Fruit fly (Drosophila melanogaster) whole organism: ENCODE results near the gene Ssadh.

Experiments used
- CG8478 ChIP-seq: fragments of >200 bp; optimal IDR thresholded peaks from 2 replicates; lab custom pipeline; 2018; ENCODE audit warnings: inconsistent platforms
- Dll ChIP-seq: fragments of >200 bp; optimal IDR thresholded peaks from 2 replicates; lab custom pipeline; 2017
- EcR ChIP-seq, 2 experiments: fragments of >200 bp; optimal IDR thresholded peaks; 2 replicates each; lab custom pipeline; 2017; ENCODE audit warnings: missing biosample characterization in 2 of 2, missing genetic modification characterization in 2 of 2, missing genetic modification reagents in 2 of 2
- pan ChIP-seq: fragments of >200 bp; optimal IDR thresholded peaks from 2 replicates; lab custom pipeline; 2017
- psq ChIP-seq: fragments of >200 bp; optimal IDR thresholded peaks from 2 replicates; lab custom pipeline; 2017
- usp ChIP-seq: fragments of >200 bp; optimal IDR thresholded peaks from 2 replicates; lab custom pipeline; 2017; ENCODE audit warnings: missing biosample characterization, missing genetic modification characterization, mixed read lengths

Gene Ssadh

DNA sequence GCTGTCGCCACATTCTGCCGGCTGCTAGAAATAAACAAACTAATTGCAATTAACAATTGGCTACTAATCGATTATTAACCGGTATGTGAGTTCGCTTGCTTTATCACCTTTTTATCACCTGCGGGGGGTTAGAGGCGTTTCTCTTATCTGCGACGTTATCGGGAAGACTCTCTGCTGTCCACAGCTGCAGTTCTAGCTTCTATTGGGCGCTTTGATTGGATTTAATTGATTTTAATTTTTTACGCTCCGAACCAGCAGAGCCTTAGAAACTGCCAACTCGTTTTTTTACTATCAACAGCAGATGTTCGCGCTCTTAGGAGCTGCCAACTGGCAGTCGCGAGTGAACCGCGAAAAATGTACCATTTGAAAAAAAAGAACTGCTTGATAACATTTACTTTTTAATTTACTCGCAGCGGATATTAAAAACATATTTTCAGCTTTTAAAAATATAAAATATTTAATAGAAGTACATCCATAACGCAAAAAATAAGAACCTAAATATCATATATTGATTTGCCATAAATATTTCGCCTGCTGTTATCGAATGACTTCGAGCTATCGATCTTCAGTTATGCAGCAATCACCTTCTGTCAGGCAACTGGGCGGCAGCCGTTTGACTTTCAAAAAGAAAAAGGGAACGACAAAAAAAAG lies at the start of gene Ssadh:
TSS of gene Ssadh (minus strand) at position 300 of the 651 bp plus-strand sequence.
- no peak for TF ChIP-seq EcR (GFP tag; optimal IDR thresholded peaks at IDR 0.05; lab: Kevin White, UChicago)
- no peak for TF ChIP-seq psq (lab: Kevin White, UChicago)
- no peak for TF ChIP-seq usp
- TF ChIP-seq Dll (lab: Kevin White, UChicago), result no peak
- TF ChIP-seq CG8478, result no peak
- TF ChIP-seq pan (lab: Kevin White, UChicago), result no peak

DNA sequence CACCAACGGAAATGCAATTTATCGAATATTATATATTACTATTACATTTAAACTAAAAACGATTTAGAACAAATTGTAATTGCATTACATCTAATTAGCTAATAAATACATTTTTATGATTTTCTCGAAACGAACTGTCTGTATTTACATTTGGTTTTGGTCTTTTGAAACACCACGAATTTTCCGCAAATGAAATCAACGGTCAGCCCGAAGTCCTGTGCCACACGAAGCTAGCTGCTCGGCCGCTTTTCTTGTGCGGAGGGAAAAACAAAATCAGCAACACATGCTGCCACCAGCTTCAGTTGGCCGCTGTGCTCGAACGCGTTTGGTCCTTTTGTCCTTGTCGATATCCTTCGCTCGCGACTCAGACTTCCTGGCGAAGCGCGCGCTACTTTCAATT lies 38.8 kb upstream of the Ssadh start, which contains the start of gene Lgr3:
TSS of gene Lgr3 (plus strand) at position 301 of the 400 bp plus-strand sequence.
- no peak for TF ChIP-seq EcR (GFP tag; optimal IDR thresholded peaks at IDR 0.05; lab: Kevin White, UChicago)
- no peak for TF ChIP-seq pan (lab: Kevin White, UChicago)
- TF ChIP-seq Dll (lab: Kevin White, UChicago), result no peak
- no peak for TF ChIP-seq psq (lab: Kevin White, UChicago)
- TF ChIP-seq usp, result no peak
- no peak for TF ChIP-seq CG8478

DNA sequence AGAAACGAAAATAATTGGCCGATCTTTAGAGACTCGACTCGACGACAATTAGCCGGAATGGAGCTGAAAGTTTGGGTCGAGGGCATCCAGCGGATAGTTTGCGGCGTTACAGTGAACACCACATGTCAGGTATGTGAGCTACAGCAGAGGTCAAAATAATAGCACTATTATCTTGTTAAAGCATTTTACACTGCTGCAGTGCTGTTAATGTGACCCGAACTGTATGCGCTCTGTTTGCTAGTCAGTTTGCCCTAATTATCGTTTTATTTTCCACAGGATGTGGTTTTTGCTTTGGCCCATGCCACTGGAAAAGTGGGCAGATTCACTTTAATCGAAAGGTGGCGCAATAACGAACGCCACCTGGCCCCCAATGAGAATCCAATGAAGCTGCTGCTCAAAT lies 35.6 kb upstream of the Ssadh start:
- no peak for TF ChIP-seq CG8478

DNA sequence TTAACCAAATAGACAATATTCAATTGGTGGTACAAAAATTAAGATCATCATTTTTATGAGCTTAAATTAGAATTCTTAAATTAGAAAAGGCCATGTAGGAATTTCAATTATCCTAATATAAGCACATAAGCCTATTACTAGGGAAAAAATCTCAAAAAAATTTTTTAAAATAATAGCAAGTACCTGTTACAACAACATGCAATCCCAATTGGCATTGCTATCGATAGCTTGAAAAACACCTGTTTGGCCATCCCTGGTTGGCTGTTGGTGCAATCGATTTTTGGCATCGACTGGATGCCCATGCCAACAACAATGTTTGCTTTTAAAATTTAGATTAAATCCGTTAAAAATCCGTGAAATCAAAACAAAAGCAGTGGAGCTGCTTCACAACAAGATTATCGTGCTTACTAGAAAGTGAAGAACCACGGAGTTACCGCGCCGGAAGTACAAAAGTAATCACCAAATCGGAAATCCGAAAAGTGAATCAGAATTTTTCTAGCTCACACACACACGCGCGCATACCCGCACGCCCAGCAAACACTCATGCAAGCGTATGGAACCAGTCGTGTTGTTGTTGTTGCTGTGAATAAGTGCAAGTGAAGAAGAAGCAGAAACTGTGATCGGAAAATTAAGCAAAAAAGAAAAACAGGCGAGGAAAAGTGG lies 34.9 kb upstream of the Ssadh start, which contains the start of gene RASSF8:
TSS of gene RASSF8 (plus strand) at position 265 of the 663 bp plus-strand sequence.
- TF ChIP-seq Dll (lab: Kevin White, UChicago), result no peak
- TF ChIP-seq CG8478, result no peak
- no peak for TF ChIP-seq pan (lab: Kevin White, UChicago)
- TF ChIP-seq EcR (GFP tag; optimal IDR thresholded peaks at IDR 0.05; lab: Kevin White, UChicago), result no peak
- TF ChIP-seq psq (lab: Kevin White, UChicago), result no peak
- no peak for TF ChIP-seq usp

DNA sequence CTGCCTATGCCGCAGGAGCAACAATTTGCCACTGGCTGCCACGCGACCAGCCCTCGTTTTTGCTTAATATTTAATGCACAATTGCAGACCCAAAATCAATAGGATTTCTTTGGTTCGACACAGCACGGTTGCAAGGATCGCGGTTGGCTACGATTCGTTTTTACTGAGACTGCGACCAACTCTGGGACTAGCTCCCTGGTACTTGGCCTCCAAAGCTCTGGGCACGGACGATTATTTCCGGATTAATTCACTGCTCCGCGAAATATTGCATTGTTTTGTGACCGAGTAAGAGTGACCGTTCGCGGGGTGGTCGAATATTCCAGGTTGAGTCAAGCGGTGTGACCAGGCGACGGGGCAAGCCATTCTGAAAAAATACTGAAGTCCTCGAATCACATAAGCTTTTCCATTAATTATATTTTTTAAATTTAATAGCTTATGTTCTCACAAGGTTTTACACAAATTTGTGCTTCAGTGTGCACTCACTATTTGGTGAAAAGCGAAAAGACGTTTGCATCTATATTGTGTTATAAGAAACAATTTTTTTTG lies 34.3 kb upstream of the Ssadh start, which contains the start of gene Tnks:
TSS of gene Tnks (minus strand) at position 302 of the 546 bp plus-strand sequence.
- no peak for TF ChIP-seq CG8478
- no peak for TF ChIP-seq psq (lab: Kevin White, UChicago)
- TF ChIP-seq Dll (lab: Kevin White, UChicago), result no peak
- no peak for TF ChIP-seq EcR (GFP tag; optimal IDR thresholded peaks at IDR 0.05; lab: Kevin White, UChicago)
- TF ChIP-seq usp, result no peak
- TF ChIP-seq pan (lab: Kevin White, UChicago), result no peak

DNA sequence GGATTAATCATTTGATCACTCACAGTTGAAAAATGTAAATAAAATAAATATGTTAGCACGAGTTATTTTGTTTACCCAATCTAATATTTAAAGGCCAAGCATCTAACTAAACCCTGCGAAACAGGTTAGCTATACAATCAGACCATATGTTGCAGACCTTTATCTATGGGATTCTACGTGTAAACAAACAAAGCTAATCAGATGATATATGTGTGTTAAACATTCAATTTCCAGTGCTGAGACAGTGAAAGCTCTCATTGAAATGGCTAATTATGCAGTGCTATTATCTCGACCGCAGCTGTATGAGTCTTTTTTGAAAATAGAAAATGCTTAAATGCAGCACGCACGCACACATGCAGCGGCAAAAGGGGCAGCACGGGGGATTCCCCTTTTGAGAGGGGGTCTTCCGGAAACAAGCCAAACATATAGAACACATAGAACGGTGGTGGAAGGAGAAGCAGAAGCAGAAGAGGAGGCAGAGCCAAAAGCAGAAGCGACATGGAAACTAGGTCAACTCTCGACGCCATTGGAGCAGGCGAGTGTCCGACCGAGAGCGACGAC lies 33.2 kb upstream of the Ssadh start:
- TF ChIP-seq CG8478 (no peak), Dll (lab: Kevin White, UChicago) (no peak), usp (no peak), psq (lab: Kevin White, UChicago) (no peak), pan (lab: Kevin White, UChicago) (no peak)

DNA sequence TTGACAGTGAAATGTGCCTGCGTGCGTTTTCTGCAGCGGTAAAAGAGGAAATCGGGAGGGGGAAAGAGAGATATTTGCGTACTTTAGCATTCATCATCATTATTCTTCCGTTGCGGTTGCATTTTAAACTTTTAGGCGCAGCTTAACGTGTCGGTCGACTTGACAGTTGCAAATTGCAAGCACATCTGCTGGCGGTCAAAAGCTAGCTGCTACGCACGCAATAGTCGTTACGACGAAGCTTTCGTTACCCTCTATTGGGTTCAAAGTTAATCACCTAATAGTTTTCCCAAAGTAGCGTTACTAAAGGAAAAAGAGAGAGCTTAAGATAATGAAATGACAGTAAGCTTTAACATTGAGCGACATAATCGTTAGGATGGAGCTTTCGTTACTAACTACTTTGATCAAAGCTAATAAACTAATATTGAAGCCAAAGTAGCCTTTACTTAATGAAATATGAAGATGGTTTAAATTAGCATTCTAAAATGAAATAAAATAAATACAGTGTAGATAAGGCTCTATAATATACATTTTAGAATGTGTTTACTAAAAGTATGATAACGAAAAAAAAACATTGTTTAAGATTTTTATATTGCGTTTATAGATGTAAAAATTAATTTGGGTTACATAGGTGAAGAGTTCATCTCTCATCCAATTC lies 25.5 kb upstream of the Ssadh start:
- TF ChIP-seq Dll (lab: Kevin White, UChicago) (no peak), EcR (GFP tag; optimal IDR thresholded peaks at IDR 0.05; lab: Kevin White, UChicago) (no peak), usp (no peak), CG8478 (no peak), pan (lab: Kevin White, UChicago) (no peak), psq (lab: Kevin White, UChicago) (no peak)

DNA sequence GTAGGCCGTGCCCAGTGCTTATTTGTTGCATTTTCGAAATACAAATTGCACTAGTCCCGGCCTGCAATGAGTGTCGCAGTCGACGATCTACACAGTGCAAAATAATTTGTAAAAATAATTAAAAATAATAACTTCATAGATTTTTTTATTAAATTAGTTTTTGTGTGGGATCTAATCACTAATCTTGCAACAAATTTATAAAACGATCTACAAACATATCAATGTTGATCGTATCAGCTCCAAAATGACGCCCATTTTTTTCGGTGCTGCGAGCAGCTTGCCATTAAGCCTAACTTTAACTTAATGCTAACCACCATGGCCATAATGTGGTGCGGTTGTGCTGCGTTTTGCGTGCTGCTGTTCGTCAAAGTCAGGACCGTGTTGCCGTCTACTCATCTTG lies 24.7 kb upstream of the Ssadh start:
- TF ChIP-seq psq (lab: Kevin White, UChicago), result no peak
- TF ChIP-seq Dll (lab: Kevin White, UChicago), result no peak
- no peak for TF ChIP-seq EcR (GFP tag; optimal IDR thresholded peaks at IDR 0.05; lab: Kevin White, UChicago)
- no peak for TF ChIP-seq usp
- TF ChIP-seq CG8478, result no peak
- TF ChIP-seq pan (lab: Kevin White, UChicago), result no peak

DNA sequence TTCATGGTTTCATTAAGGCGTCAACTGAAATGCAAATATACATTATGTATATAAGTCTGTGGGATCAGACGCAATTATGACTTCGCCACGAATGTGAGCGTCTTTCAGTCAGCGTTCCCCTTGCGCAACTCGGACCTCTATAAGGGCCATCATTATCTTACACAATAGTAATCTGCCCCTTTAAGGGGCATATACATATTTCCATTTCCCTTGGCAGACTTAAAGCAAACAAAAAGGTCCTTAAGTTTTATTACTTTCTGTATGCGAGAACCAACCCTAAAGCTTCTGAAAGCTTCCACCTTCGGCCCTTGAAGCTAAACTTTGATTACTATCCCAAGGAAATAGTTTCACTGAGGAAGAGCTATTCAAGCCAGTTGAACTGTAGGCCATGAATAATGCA lies 23.7 kb upstream of the Ssadh start:
- no peak for TF ChIP-seq Dll (lab: Kevin White, UChicago)
- no peak for TF ChIP-seq usp
- TF ChIP-seq EcR (GFP tag; optimal IDR thresholded peaks at IDR 0.05; lab: Kevin White, UChicago), result no peak
- no peak for TF ChIP-seq CG8478
- no peak for TF ChIP-seq pan (lab: Kevin White, UChicago)
- TF ChIP-seq psq (lab: Kevin White, UChicago), result no peak

DNA sequence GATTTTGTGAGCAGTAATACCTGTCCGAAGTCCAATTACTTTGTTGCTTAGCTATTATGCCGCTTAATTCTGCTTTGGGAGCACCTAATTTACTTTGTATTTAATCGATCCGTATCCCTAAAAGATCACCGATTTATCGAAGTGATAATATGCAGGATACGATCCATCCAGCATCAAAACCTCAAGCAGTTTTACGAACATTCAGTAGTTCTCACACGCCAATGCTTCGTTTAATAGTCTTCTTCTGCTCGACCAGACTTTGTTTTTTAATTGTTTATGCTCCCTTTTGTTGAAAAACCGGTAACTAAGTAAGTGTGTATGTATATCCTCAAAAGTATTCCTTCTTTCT lies 21.5 kb upstream of the Ssadh start:
- TF ChIP-seq psq (lab: Kevin White, UChicago), result no peak
- no peak for TF ChIP-seq EcR (GFP tag; optimal IDR thresholded peaks at IDR 0.05; lab: Kevin White, UChicago)

DNA sequence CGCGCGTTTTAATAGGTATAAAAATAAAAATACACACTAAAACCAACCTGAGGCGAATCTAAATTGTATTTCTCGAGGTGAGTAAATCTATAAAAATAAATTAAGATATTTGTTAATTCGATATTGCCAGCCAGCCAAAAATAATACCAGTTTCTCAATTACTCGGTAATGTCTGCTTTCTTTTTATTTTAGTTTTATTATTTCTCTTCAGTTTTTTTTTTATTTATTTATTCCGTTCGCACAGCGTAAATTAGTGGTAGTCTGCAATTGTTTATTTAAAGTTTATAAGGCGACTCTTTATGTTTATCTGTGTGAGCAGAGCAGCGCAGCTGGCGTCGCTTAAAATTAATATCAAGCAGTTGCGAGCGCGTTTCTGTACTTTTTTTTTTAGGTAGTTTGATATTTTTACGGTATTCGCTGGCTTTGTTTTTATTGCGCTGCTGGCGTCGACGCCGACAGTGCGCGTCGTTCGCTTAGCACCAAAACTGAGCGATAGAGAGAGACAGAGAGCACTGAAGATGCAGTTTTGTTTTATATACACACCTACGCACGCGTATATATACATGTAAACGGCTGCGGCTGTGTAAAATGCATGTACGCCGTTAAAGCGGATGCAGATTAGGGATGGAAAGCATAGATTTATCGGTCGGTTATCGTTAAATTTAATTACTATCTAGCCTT lies 21.0 kb upstream of the Ssadh start:
- TF ChIP-seq Dll (lab: Kevin White, UChicago) (no peak), pan (lab: Kevin White, UChicago) (no peak), usp (no peak), psq (lab: Kevin White, UChicago) (no peak), CG8478 (no peak), EcR (GFP tag; optimal IDR thresholded peaks at IDR 0.05; lab: Kevin White, UChicago) (no peak)
